Fruit fly (Drosophila melanogaster): ENCODE results near the gene GCC185.

GCC185 gene

DNA sequence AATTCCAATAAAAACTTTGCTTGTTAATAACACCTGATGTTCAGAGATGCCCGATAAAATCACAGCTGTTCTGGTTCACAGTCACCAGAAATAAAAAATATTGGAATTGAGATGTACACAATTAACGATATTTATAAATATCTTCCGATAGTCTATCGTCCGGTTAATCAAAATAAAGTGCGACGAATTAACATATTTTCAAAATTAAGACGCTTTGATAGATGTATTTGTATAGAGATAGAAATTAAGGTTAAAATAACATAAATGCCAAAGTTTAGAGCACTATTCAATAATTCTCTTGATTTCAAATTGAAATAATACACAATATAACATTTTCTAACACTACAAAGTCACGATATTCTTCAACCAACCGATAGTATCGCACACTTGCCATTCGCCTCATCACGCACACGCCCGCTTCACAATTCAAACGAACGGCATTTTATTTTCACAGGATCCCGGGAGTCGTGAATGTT is 47.8 kb upstream of the GCC185 start, which contains the start of the genes CG3281 and aurA (continued):
- TF ChIP-seq CG1529 (GFP tag; optimal IDR thresholded peaks at IDR 0.05) (no peak), tup (GFP tag; optimal IDR thresholded peaks at IDR 0.05) (peak; percentile 42), crc (GFP tag; optimal IDR thresholded peaks at IDR 0.05) (peak; percentile 68), tna (GFP tag; IDR thresholded peaks at IDR 0.05; ENCODE audit: partially characterized antibody) (peak; percentile 72), klu (GFP tag; IDR thresholded peaks at IDR 0.05) (peak; percentile 73), maf-S (GFP tag; optimal IDR thresholded peaks at IDR 0.05) (peak; percentile 71), esg (GFP tag; conservative IDR thresholded peaks at IDR 0.05) (peak; percentile 49; the same call in 1 of the 2 replicates), CG8281 (tag; optimal IDR thresholded peaks at IDR 0.05) (no peak), Hr78 (GFP tag; optimal IDR thresholded peaks at IDR 0.05) (no peak), CG4854 (GFP tag; optimal IDR thresholded peaks at IDR 0.05) (no peak), Taf1 (GFP tag; IDR thresholded peaks at IDR 0.05) (0 out of 2 replicates have a peak, but pooled peaks have one; percentile 33), dysf (GFP tag; IDR thresholded peaks at IDR 0.05) (peak; percentile 71), pfk (GFP tag; optimal IDR thresholded peaks at IDR 0.05) (no peak), CG5953 (GFP tag; IDR thresholded peaks at IDR 0.05) (no peak), sr (GFP tag; IDR thresholded peaks at IDR 0.05) (no peak), Bteb2 (GFP tag; optimal IDR thresholded peaks at IDR 0.05) (peak; percentile 76), E2f2 (GFP tag; IDR thresholded peaks at IDR 0.05) (peak; percentile 89), mld (GFP tag; IDR thresholded peaks at IDR 0.05; ENCODE audit: partially characterized antibody) (peak; percentile 83; the same call in 2 of the 3 replicates), CG2202 (tag; optimal IDR thresholded peaks at IDR 0.05) (peak; percentile 20), ato (GFP tag; IDR thresholded peaks at IDR 0.05; ENCODE audit: partially characterized antibody) (peak; percentile 77), slp2 (GFP tag; optimal IDR thresholded peaks at IDR 0.05) (peak; percentile 66), sd (tag; optimal IDR thresholded peaks at IDR 0.05) (peak; percentile 73), CG12659 (GFP tag; optimal IDR thresholded peaks at IDR 0.05) (peak; percentile 88), phol (tag; optimal IDR thresholded peaks at IDR 0.05) (peak; percentile 87), dati (GFP tag; IDR thresholded peaks at IDR 0.05) (no peak), Side (GFP tag; optimal IDR thresholded peaks at IDR 0.05) (peak; percentile 72), aop (GFP tag; IDR thresholded peaks at IDR 0.05) (no peak), Bgb (GFP tag; IDR thresholded peaks at IDR 0.05; ENCODE audit: partially characterized antibody) (peak; percentile 93), Fer2 (tag; optimal IDR thresholded peaks at IDR 0.05) (peak; percentile 67), jing (GFP tag; optimal IDR thresholded peaks at IDR 0.05) (no peak), Elba2 (GFP tag; optimal IDR thresholded peaks at IDR 0.05) (peak; percentile 84), Nf-YC (tag; optimal IDR thresholded peaks at IDR 0.05) (peak; percentile 75), Usf (GFP tag; optimal IDR thresholded peaks at IDR 0.05) (peak; percentile 31), sens-2 (GFP tag; IDR thresholded peaks at IDR 0.05) (no peak), eyg (GFP tag; optimal IDR thresholded peaks at IDR 0.05) (peak; percentile 38), vnd (GFP tag; IDR thresholded peaks at IDR 0.05; ENCODE audit: partially characterized antibody) (peak; percentile 97), vvl (GFP tag; IDR thresholded peaks at IDR 0.05) (peak; percentile 61), CG18599 (GFP tag; optimal IDR thresholded peaks at IDR 0.05) (peak; percentile 51), CG3838 (GFP tag; optimal IDR thresholded peaks at IDR 0.05) (peak; percentile 14), chn (GFP tag; optimal IDR thresholded peaks at IDR 0.05) (peak; percentile 52), nerfin-1 (tag; optimal IDR thresholded peaks at IDR 0.05) (peak; percentile 65), Atf3 (GFP tag; optimal IDR thresholded peaks at IDR 0.05) (peak; percentile 49), gem (tag; optimal IDR thresholded peaks at IDR 0.05) (peak; percentile 78), pb (GFP tag; optimal IDR thresholded peaks at IDR 0.05) (peak; percentile 10), CG11723 (GFP tag; optimal IDR thresholded peaks at IDR 0.05) (peak; percentile 35), pnt (GFP tag; optimal IDR thresholded peaks at IDR 0.05) (peak; percentile 69), kay (GFP tag; optimal IDR thresholded peaks at IDR 0.05) (peak; percentile 64), Gsc (GFP tag; IDR thresholded peaks at IDR 0.05) (no peak), CG16779 (GFP tag; IDR thresholded peaks at IDR 0.05) (no peak), sim (GFP tag; IDR thresholded peaks at IDR 0.05) (no peak), ttk (GFP tag; IDR thresholded peaks at IDR 0.05) (peak; percentile 50)

Measured in whole organism, embryonic.